Fruit fly (Drosophila melanogaster): ENCODE results near the gene CG3191.

DNA sequence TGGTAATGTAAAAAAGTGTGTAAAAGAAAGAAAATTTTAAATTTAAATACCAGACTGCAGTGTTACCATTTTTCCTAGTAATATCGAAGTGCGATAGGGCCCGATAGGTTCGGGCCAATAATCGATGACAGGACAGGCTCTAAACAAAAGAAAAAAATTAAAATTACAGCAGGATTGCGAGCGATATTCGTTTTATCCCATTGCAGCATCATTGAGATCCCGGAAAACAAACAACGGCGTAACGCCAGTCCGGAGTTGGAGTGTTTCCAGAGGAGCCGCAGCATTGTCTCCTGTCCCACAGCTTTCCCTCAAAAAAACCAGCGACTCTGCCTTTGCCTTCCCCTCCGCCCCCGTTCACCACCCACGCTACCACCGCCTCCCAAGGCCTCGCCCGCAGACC is 26.7 kb downstream of the CG3191 start, which contains the start of gene pcx:
- TF ChIP-seq CG9817 (tag; optimal IDR thresholded peaks at IDR 0.05) (no peak), emc (GFP tag; optimal IDR thresholded peaks at IDR 0.05) (no peak), CG2120 (GFP tag; optimal IDR thresholded peaks at IDR 0.05) (no peak), CG3838 (GFP tag; optimal IDR thresholded peaks at IDR 0.05) (no peak)

All from whole organism, embryonic.